Worm (Caenorhabditis elegans): Measurements from ENCODE around the gene C35B8.3.

DNA sequence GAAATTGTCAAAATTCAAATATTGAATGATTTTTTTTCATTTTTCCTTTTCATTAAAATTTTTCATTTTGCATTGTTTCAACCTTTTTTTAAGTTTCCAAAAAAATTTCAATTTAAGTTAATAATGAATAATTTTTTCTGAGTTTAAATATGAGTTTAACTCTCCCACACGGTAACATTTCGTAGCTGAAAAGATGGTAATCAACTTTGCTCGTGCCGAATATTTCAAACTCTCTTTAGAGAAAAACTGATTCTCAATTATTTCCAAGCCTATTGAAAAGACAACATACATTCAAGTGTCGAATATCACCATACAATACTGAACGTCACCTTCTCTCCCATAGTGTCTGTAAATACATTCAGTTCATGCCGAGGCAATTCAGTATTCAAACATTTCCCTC lies 4.8 kb upstream of the C35B8.3 start:
- TF ChIP-seq fkh-4 (tag; optimal IDR thresholded peaks at IDR 0.05; ENCODE audit: borderline replicate concordance) (no peak), elt-2 (tag; optimal IDR thresholded peaks at IDR 0.05) (no peak)
